Fruit fly (Drosophila melanogaster) whole organism, embryonic: ENCODE data around the gene Polr2I.
A peak's percentile ranks its signal among the peaks of the same experiment; 100 is the strongest.

Experiments used
- CG11456 ChIP-seq: fragments of 200-800 bp; sonication (Bioruptor generic); IDR thresholded peaks from 3 replicates; pipeline ENCODE4 v1.3.6; 2022; ENCODE audit warnings: missing biosample characterization, missing genetic modification characterization
- CG12155 ChIP-seq: fragments of 200-800 bp; sonication (Bioruptor generic); optimal IDR thresholded peaks from 3 replicates; lab custom pipeline; 2016; ENCODE audit warnings: missing biosample characterization, missing genetic modification characterization
- CG13123 ChIP-seq: fragments of 200-800 bp; sonication (Bioruptor generic); optimal IDR thresholded peaks from 2 replicates; lab custom pipeline; 2016; ENCODE audit warnings: missing biosample characterization, missing genetic modification characterization
- CG13287 ChIP-seq: fragments of 200-800 bp; sonication (Bioruptor generic); IDR thresholded peaks from 2 replicates; pipeline ENCODE4 v1.3.6; 2022; ENCODE audit warnings: missing biosample characterization, missing genetic modification characterization; ENCODE audit not compliant: partially characterized antibody
- CG14441 ChIP-seq: fragments of 200-800 bp; sonication (Bioruptor generic); IDR thresholded peaks from 2 replicates; pipeline ENCODE4 v1.3.6; 2022; ENCODE audit warnings: missing biosample characterization, missing genetic modification characterization
- CG1832 ChIP-seq: fragments of 200-800 bp; sonication (Bioruptor generic); optimal IDR thresholded peaks from 2 replicates; lab custom pipeline; 2017; ENCODE audit warnings: missing biosample characterization, mild to moderate bottlenecking, missing genetic modification characterization, inconsistent platforms
- CG31388 ChIP-seq: fragments of 200-800 bp; sonication (Bioruptor generic); optimal IDR thresholded peaks from 2 replicates; lab custom pipeline; 2016; ENCODE audit warnings: missing biosample characterization, missing genetic modification characterization
- CG4360 ChIP-seq: fragments of 200-800 bp; sonication (Bioruptor generic); IDR thresholded peaks from 2 replicates; pipeline ENCODE4 v1.3.6; 2022; ENCODE audit warnings: missing biosample characterization, missing genetic modification characterization
- CG7786 ChIP-seq: fragments of 200-800 bp; sonication (Bioruptor generic); optimal IDR thresholded peaks from 2 replicates; lab custom pipeline; 2016; ENCODE audit warnings: missing biosample characterization, missing genetic modification characterization
- CG8359 ChIP-seq: fragments of 200-800 bp; sonication (Bioruptor generic); optimal IDR thresholded peaks from 2 replicates; lab custom pipeline; 2017; ENCODE audit warnings: missing biosample characterization, mild to moderate bottlenecking, missing genetic modification characterization, borderline replicate concordance
- CrebB ChIP-seq: fragments of 200-800 bp; sonication (Bioruptor generic); optimal IDR thresholded peaks from 3 replicates; lab custom pipeline; 2018; ENCODE audit warnings: missing biosample characterization, mild to moderate bottlenecking, missing genetic modification characterization
- D ChIP-seq, 2 experiments: fragments of 200-800 bp in 1 of 2; fragments of >200 bp in 1 of 2; sonication (Bioruptor generic) in 1 of 2; optimal IDR thresholded peaks; 2 replicates in 1 of 2; 3 replicates in 1 of 2; lab custom pipeline; 2017; ENCODE audit warnings: mild to moderate bottlenecking in 1 of 2, missing biosample characterization in 1 of 2, missing genetic modification characterization in 1 of 2, missing genetic modification reagents in 1 of 2
- Dip2 ChIP-seq: fragments of 200-800 bp; sonication (Bioruptor generic); IDR thresholded peaks from 2 replicates; pipeline ENCODE4 v1.3.6; 2022; ENCODE audit warnings: missing biosample characterization, missing genetic modification characterization
- Dll ChIP-seq: fragments of 200-800 bp; sonication (Bioruptor generic); IDR thresholded peaks from 4 replicates; pipeline ENCODE4 v1.3.6; 2022; ENCODE audit warnings: missing biosample characterization, missing genetic modification characterization; ENCODE audit not compliant: partially characterized antibody
- Doc3 ChIP-seq: fragments of 200-800 bp; sonication (Bioruptor generic); IDR thresholded peaks from 3 replicates; pipeline ENCODE4 v1.3.6; 2022; ENCODE audit warnings: missing biosample characterization, missing genetic modification characterization; ENCODE audit not compliant: partially characterized antibody
- Dp ChIP-seq: fragments of 200-800 bp; sonication (Bioruptor generic); optimal IDR thresholded peaks from 2 replicates; lab custom pipeline; 2018; ENCODE audit warnings: missing biosample characterization, mild to moderate bottlenecking, missing genetic modification characterization, moderate library complexity
- Drgx ChIP-seq: fragments of 200-800 bp; sonication (Bioruptor generic); IDR thresholded peaks from 2 replicates; pipeline ENCODE4 v1.3.6; 2022; ENCODE audit warnings: missing biosample characterization, missing genetic modification characterization
- GATAe ChIP-seq: fragments of 200-800 bp; sonication (Bioruptor generic); conservative IDR thresholded peaks from 2 replicates; pipeline ENCODE4 v1.3.6; 2022; ENCODE audit warnings: missing biosample characterization, missing genetic modification characterization
- Hand ChIP-seq: fragments of 200-800 bp; sonication (Bioruptor generic); optimal IDR thresholded peaks from 2 replicates; lab custom pipeline; 2017; ENCODE audit warnings: mild to moderate bottlenecking, missing biosample characterization, missing genetic modification reagents, missing genetic modification characterization
- Hey ChIP-seq: fragments of 200-800 bp; sonication (Bioruptor generic); optimal IDR thresholded peaks from 3 replicates; lab custom pipeline; 2018; ENCODE audit warnings: missing biosample characterization, mild to moderate bottlenecking, missing genetic modification characterization
- Lim3 ChIP-seq: fragments of 200-800 bp; sonication (Bioruptor generic); IDR thresholded peaks from 2 replicates; pipeline ENCODE4 v1.3.6; 2022; ENCODE audit warnings: missing biosample characterization, missing genetic modification characterization
- Meics ChIP-seq: fragments of 200-800 bp; sonication (Bioruptor generic); optimal IDR thresholded peaks from 2 replicates; lab custom pipeline; 2017; ENCODE audit warnings: missing biosample characterization, mild to moderate bottlenecking, missing genetic modification characterization
- Mes4 ChIP-seq: fragments of 200-800 bp; sonication (Bioruptor generic); optimal IDR thresholded peaks from 2 replicates; lab custom pipeline; 2016; ENCODE audit warnings: missing biosample characterization, missing genetic modification characterization
- NK7.1 ChIP-seq: fragments of 200-800 bp; sonication (Bioruptor generic); optimal IDR thresholded peaks from 3 replicates; lab custom pipeline; 2016; ENCODE audit warnings: missing biosample characterization, missing genetic modification characterization
- Optix ChIP-seq: fragments of 200-800 bp; sonication (Bioruptor generic); IDR thresholded peaks from 3 replicates; pipeline ENCODE4 v1.3.6; 2022; ENCODE audit warnings: missing biosample characterization, missing genetic modification characterization
- PHDP ChIP-seq: fragments of 200-800 bp; sonication (Bioruptor generic); optimal IDR thresholded peaks from 3 replicates; lab custom pipeline; 2018; ENCODE audit warnings: missing biosample characterization, mild to moderate bottlenecking, missing genetic modification characterization, moderate library complexity
- Poxn ChIP-seq: fragments of 200-800 bp; sonication (Bioruptor generic); IDR thresholded peaks from 2 replicates; pipeline ENCODE4 v1.3.6; 2022; ENCODE audit warnings: missing biosample characterization, missing genetic modification characterization
- Sox100B ChIP-seq: fragments of 200-800 bp; sonication (Bioruptor generic); optimal IDR thresholded peaks from 3 replicates; lab custom pipeline; 2018; ENCODE audit warnings: missing biosample characterization, mild to moderate bottlenecking, missing genetic modification characterization
- Spps ChIP-seq: fragments of 200-800 bp; sonication (Bioruptor generic); optimal IDR thresholded peaks from 2 replicates; lab custom pipeline; 2018; ENCODE audit warnings: missing biosample characterization, mild to moderate bottlenecking, missing genetic modification characterization
- abd-A ChIP-seq: fragments of 200-800 bp; sonication (Bioruptor generic); optimal IDR thresholded peaks from 3 replicates; lab custom pipeline; 2019; ENCODE audit warnings: missing biosample characterization, mild to moderate bottlenecking, missing genetic modification characterization, moderate library complexity
- bsh ChIP-seq, 2 experiments: fragments of 200-800 bp; sonication (Bioruptor generic); optimal IDR thresholded peaks; 2 replicates each; lab custom pipeline; 2017 to 2018; ENCODE audit warnings: mild to moderate bottlenecking in 2 of 2, missing biosample characterization in 2 of 2, missing genetic modification characterization in 2 of 2, moderate library complexity in 1 of 2
- cato ChIP-seq: fragments of 200-800 bp; sonication (Bioruptor generic); optimal IDR thresholded peaks from 2 replicates; lab custom pipeline; 2016; ENCODE audit warnings: missing biosample characterization, missing genetic modification characterization, borderline replicate concordance
- crp ChIP-seq, 2 experiments: fragments of 200-800 bp; sonication (Bioruptor generic); optimal IDR thresholded peaks; 2 replicates in 1 of 2; 3 replicates in 1 of 2; lab custom pipeline; 2017; ENCODE audit warnings: missing biosample characterization in 2 of 2, missing genetic modification characterization in 2 of 2, mild to moderate bottlenecking in 1 of 2, moderate library complexity in 1 of 2
- dpn ChIP-seq, 2 experiments: fragments of 200-800 bp; sonication (Bioruptor generic); optimal IDR thresholded peaks; 3 replicates each; lab custom pipeline; 2016; ENCODE audit warnings: missing biosample characterization in 2 of 2, missing genetic modification characterization in 2 of 2
- gcm2 ChIP-seq: fragments of 200-800 bp; sonication (Bioruptor generic); optimal IDR thresholded peaks from 2 replicates; lab custom pipeline; 2016; ENCODE audit warnings: missing biosample characterization, missing genetic modification characterization
- h ChIP-seq: fragments of >200 bp; optimal IDR thresholded peaks from 2 replicates; lab custom pipeline; 2017
- hth ChIP-seq: fragments of >200 bp; optimal IDR thresholded peaks from 2 replicates; lab custom pipeline; 2017; ENCODE audit warnings: inconsistent platforms
- insv ChIP-seq, 2 experiments: fragments of 200-800 bp; sonication (Bioruptor generic); optimal IDR thresholded peaks; 3 replicates each; lab custom pipeline; 2016 to 2018; ENCODE audit warnings: missing biosample characterization in 2 of 2, missing genetic modification characterization in 2 of 2
- kay ChIP-seq: fragments of 200-800 bp; sonication (Bioruptor generic); optimal IDR thresholded peaks from 2 replicates; lab custom pipeline; 2016; ENCODE audit warnings: missing biosample characterization, missing genetic modification characterization
- knrl ChIP-seq: fragments of 200-800 bp; sonication (Bioruptor generic); IDR thresholded peaks from 3 replicates; pipeline ENCODE4 v1.3.6; 2022; ENCODE audit warnings: missing biosample characterization, missing genetic modification characterization; ENCODE audit not compliant: partially characterized antibody
- mam ChIP-seq: fragments of 200-800 bp; sonication (Bioruptor generic); optimal IDR thresholded peaks from 3 replicates; lab custom pipeline; 2016; ENCODE audit warnings: missing biosample characterization, missing genetic modification characterization
- onecut ChIP-seq: fragments of 200-800 bp; sonication (Bioruptor generic); IDR thresholded peaks from 2 replicates; pipeline ENCODE4 v1.3.6; 2022; ENCODE audit warnings: missing biosample characterization, missing genetic modification characterization
- org-1 ChIP-seq: fragments of 200-800 bp; sonication (Bioruptor generic); optimal IDR thresholded peaks from 2 replicates; lab custom pipeline; 2017; ENCODE audit warnings: missing biosample characterization, missing genetic modification characterization
- pros ChIP-seq: fragments of 200-800 bp; sonication (Bioruptor generic); optimal IDR thresholded peaks from 3 replicates; lab custom pipeline; 2019; ENCODE audit warnings: missing biosample characterization, mild to moderate bottlenecking, missing genetic modification characterization, moderate library complexity
- scrt ChIP-seq: fragments of 200-800 bp; sonication (Bioruptor generic); optimal IDR thresholded peaks from 2 replicates; lab custom pipeline; 2018; ENCODE audit warnings: missing biosample characterization, mild to moderate bottlenecking, missing genetic modification characterization, moderate library complexity
- sens ChIP-seq: fragments of 200-800 bp; sonication (Bioruptor generic); peaks from one replicate; lab custom pipeline; 2016; ENCODE audit warnings: missing biosample characterization, missing genetic modification characterization
- slbo ChIP-seq: fragments of 200-800 bp; sonication (Bioruptor generic); IDR thresholded peaks from 2 replicates; pipeline ENCODE4 v1.3.6; 2022; ENCODE audit warnings: missing biosample characterization, missing genetic modification characterization
- sna ChIP-seq: fragments of 200-800 bp; sonication (Bioruptor generic); IDR thresholded peaks from 2 replicates; pipeline ENCODE4 v1.3.6; 2022; ENCODE audit warnings: missing biosample characterization, missing genetic modification characterization; ENCODE audit not compliant: partially characterized antibody
- sr ChIP-seq: fragments of 200-800 bp; sonication (Bioruptor generic); IDR thresholded peaks from 3 replicates; pipeline ENCODE4 v1.3.6; 2022; ENCODE audit warnings: missing biosample characterization, missing genetic modification characterization
- stwl ChIP-seq: fragments of 200-800 bp; sonication (Bioruptor generic); optimal IDR thresholded peaks from 3 replicates; lab custom pipeline; 2018; ENCODE audit warnings: missing biosample characterization, mild to moderate bottlenecking, missing genetic modification characterization, moderate library complexity
- zfh1 ChIP-seq: fragments of 200-800 bp; sonication (Bioruptor generic); IDR thresholded peaks from 3 replicates; pipeline ENCODE4 v1.3.6; 2022; ENCODE audit warnings: missing biosample characterization, missing genetic modification characterization

The Polr2I gene

DNA sequence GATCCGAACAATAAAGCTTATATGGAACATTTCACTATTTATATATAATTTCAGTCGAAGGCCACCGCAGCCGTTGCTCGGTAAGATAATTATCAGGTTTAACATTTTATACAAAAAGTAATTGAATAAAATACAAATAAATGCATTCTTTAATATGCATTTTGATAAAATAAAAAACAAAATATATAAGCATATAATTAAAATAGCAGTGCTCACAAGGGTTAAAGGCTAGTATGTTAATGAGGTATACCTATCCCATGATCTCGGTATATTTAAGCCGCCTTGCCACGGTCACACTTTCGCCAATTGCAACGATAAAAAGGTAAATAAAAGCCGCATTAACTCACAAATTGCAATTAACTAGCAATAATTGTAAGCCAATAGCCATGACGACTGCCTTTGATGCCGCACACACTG is at the start of gene Polr2I (continued):
- no peak for TF ChIP-seq Doc3 (GFP tag; lab: Robert Waterston, UW)
- no peak for TF ChIP-seq crp (GFP tag; optimal IDR thresholded peaks at IDR 0.05; lab: Kevin White, UChicago)
- no peak for TF ChIP-seq Lim3 (GFP tag; lab: Robert Waterston, UW)
- peak; percentile 57; the same call in 1 of the 2 replicates for TF ChIP-seq slbo (GFP tag; lab: Robert Waterston, UW)
- peak; percentile 14 for TF ChIP-seq stwl (tag; lab: Kevin White, UChicago)
- TF ChIP-seq insv (GFP tag; optimal IDR thresholded peaks at IDR 0.05; lab: Kevin White, UChicago), result no peak
- no peak for TF ChIP-seq Hand (GFP tag; lab: Kevin White, UChicago)
- no peak for TF ChIP-seq CG4360 (GFP tag; lab: Robert Waterston, UW)
- no peak for TF ChIP-seq Hey (tag; lab: Kevin White, UChicago)
- TF ChIP-seq Mes4, result no peak
- no peak for TF ChIP-seq Optix (GFP tag; lab: Robert Waterston, UW)
- TF ChIP-seq CrebB (tag; lab: Kevin White, UChicago), result no peak
- TF ChIP-seq PHDP (tag; lab: Kevin White, UChicago), result peak; percentile 21
- TF ChIP-seq kay (GFP tag; lab: Kevin White, UChicago), result no peak
- no peak for TF ChIP-seq h (lab: Kevin White, UChicago)
- TF ChIP-seq Drgx (GFP tag; lab: Robert Waterston, UW), result no peak
- TF ChIP-seq hth (lab: Kevin White, UChicago), result no peak
- no peak for TF ChIP-seq Poxn
- TF ChIP-seq gcm2, result no peak
- no peak for TF ChIP-seq CG13123 (GFP tag; lab: Kevin White, UChicago)
- TF ChIP-seq cato (GFP tag; lab: Kevin White, UChicago), result no peak
- TF ChIP-seq CG13287 (GFP tag; lab: Robert Waterston, UW), result no peak
- TF ChIP-seq sna (GFP tag; lab: Robert Waterston, UW), result no peak
- TF ChIP-seq GATAe (GFP tag; lab: Robert Waterston, UW), result no peak
- TF ChIP-seq zfh1, result no peak
- no peak for TF ChIP-seq NK7.1 (GFP tag; lab: Kevin White, UChicago)
- TF ChIP-seq CG12155 (GFP tag; lab: Kevin White, UChicago), result peak; percentile 31
- TF ChIP-seq mam (GFP tag; lab: Kevin White, UChicago), result no peak
- TF ChIP-seq org-1, result no peak
- TF ChIP-seq onecut (GFP tag; lab: Robert Waterston, UW), result no peak
- TF ChIP-seq CG31388 (GFP tag; lab: Kevin White, UChicago), result no peak
- TF ChIP-seq abd-A, result no peak
- no peak for TF ChIP-seq D (optimal IDR thresholded peaks at IDR 0.05; lab: Kevin White, UChicago)
- TF ChIP-seq D (GFP tag; optimal IDR thresholded peaks at IDR 0.05; lab: Kevin White, UChicago), result no peak
- no peak for TF ChIP-seq Dip2
- no peak for TF ChIP-seq Sox100B (GFP tag; lab: Kevin White, UChicago)
- TF ChIP-seq sens (GFP tag; lab: Kevin White, UChicago), result no peak
- no peak for TF ChIP-seq CG8359 (GFP tag; lab: Kevin White, UChicago)
- TF ChIP-seq CG11456 (GFP tag; lab: Robert Waterston, UW), result no peak
- no peak for TF ChIP-seq pros (GFP tag; lab: Kevin White, UChicago)
- TF ChIP-seq dpn (GFP tag; optimal IDR thresholded peaks at IDR 0.05; lab: Kevin White, UChicago), result peak in 1 of 2 experiments; percentile 10
- no peak for TF ChIP-seq bsh (GFP tag; optimal IDR thresholded peaks at IDR 0.05; lab: Kevin White, UChicago)
- TF ChIP-seq CG1832 (GFP tag; lab: Kevin White, UChicago), result no peak
- TF ChIP-seq Dp (GFP tag; lab: Kevin White, UChicago), result peak; percentile 21
- no peak for TF ChIP-seq sr (GFP tag; lab: Robert Waterston, UW)
- TF ChIP-seq Spps (tag; lab: Kevin White, UChicago), result no peak
- no peak for TF ChIP-seq scrt (GFP tag; lab: Kevin White, UChicago)
- TF ChIP-seq Meics, result peak; percentile 25
- TF ChIP-seq CG14441 (GFP tag; lab: Robert Waterston, UW), result no peak
- TF ChIP-seq knrl (GFP tag; lab: Robert Waterston, UW), result no peak
- 0 out of 4 replicates have a peak, but pooled peaks have one; percentile 49 for TF ChIP-seq Dll (GFP tag; lab: Robert Waterston, UW)
- no peak for TF ChIP-seq CG7786 (GFP tag; lab: Kevin White, UChicago)
